Fruit fly (Drosophila melanogaster) whole organism, embryonic: Measurements from ENCODE around the gene Pde6.

Experiments
- Atf6 ChIP-seq: fragments of 200-800 bp; sonication (Bioruptor generic); IDR thresholded peaks from 2 replicates; pipeline ENCODE4 v1.3.6; 2022; ENCODE audit warnings: missing biosample characterization, missing genetic modification characterization
- CG10431 ChIP-seq: fragments of 200-800 bp; sonication (Bioruptor generic); optimal IDR thresholded peaks from 3 replicates; lab custom pipeline; 2018; ENCODE audit warnings: missing biosample characterization, mild to moderate bottlenecking, missing genetic modification characterization
- CG10959 ChIP-seq: fragments of 200-800 bp; sonication (Bioruptor generic); IDR thresholded peaks from 2 replicates; pipeline ENCODE4 v1.3.6; 2022; ENCODE audit warnings: missing biosample characterization, missing genetic modification characterization
- CG12391 ChIP-seq: fragments of 200-800 bp; sonication (Bioruptor generic); optimal IDR thresholded peaks from 3 replicates; lab custom pipeline; 2018; ENCODE audit warnings: missing biosample characterization, mild to moderate bottlenecking, missing genetic modification characterization, moderate library complexity
- CG15479 ChIP-seq: fragments of 200-800 bp; sonication (Bioruptor generic); optimal IDR thresholded peaks from 3 replicates; lab custom pipeline; 2019; ENCODE audit warnings: missing biosample characterization, mild to moderate bottlenecking, missing genetic modification characterization, moderate library complexity
- CG15514 ChIP-seq: fragments of 200-800 bp; sonication (Bioruptor generic); optimal IDR thresholded peaks from 3 replicates; lab custom pipeline; 2017; ENCODE audit warnings: missing biosample characterization, missing genetic modification characterization, mild to moderate bottlenecking, moderate library complexity, missing genetic modification reagents
- CG31365 ChIP-seq: fragments of 200-800 bp; sonication (Bioruptor generic); optimal IDR thresholded peaks from 2 replicates; lab custom pipeline; 2018; ENCODE audit warnings: missing biosample characterization, mild to moderate bottlenecking, missing genetic modification characterization
- CG33213 ChIP-seq: fragments of 200-800 bp; sonication (Bioruptor generic); optimal IDR thresholded peaks from 3 replicates; lab custom pipeline; 2016; ENCODE audit warnings: missing biosample characterization, missing genetic modification characterization
- CG34224 ChIP-seq: fragments of 200-800 bp; sonication (Bioruptor generic); IDR thresholded peaks from 3 replicates; pipeline ENCODE4 v1.3.6; 2022; ENCODE audit warnings: missing biosample characterization, missing genetic modification characterization; ENCODE audit not compliant: partially characterized antibody
- CG4854 ChIP-seq: fragments of 200-800 bp; sonication (Bioruptor generic); optimal IDR thresholded peaks from 2 replicates; lab custom pipeline; 2016; ENCODE audit warnings: missing biosample characterization, missing genetic modification characterization, inconsistent platforms
- CG6254 ChIP-seq: fragments of 200-800 bp; sonication (Bioruptor generic); optimal IDR thresholded peaks from 3 replicates; lab custom pipeline; 2017; ENCODE audit warnings: mild to moderate bottlenecking, missing biosample characterization, missing genetic modification reagents, missing genetic modification characterization
- CG6791 ChIP-seq: fragments of 200-800 bp; sonication (Bioruptor generic); IDR thresholded peaks from 3 replicates; pipeline ENCODE4 v1.3.6; 2022; ENCODE audit warnings: missing biosample characterization, missing genetic modification characterization; ENCODE audit not compliant: partially characterized antibody
- CG8359 ChIP-seq: fragments of 200-800 bp; sonication (Bioruptor generic); optimal IDR thresholded peaks from 2 replicates; lab custom pipeline; 2017; ENCODE audit warnings: missing biosample characterization, mild to moderate bottlenecking, missing genetic modification characterization, borderline replicate concordance
- CG9437 ChIP-seq: fragments of 200-800 bp; sonication (Bioruptor generic); optimal IDR thresholded peaks from 2 replicates; lab custom pipeline; 2018; ENCODE audit warnings: missing biosample characterization, mild to moderate bottlenecking, missing genetic modification characterization
- CG9817 ChIP-seq: fragments of 200-800 bp; sonication (Bioruptor generic); optimal IDR thresholded peaks from 2 replicates; lab custom pipeline; 2018; ENCODE audit warnings: missing biosample characterization, mild to moderate bottlenecking, missing genetic modification characterization, moderate library complexity
- CHES-1-like ChIP-seq: fragments of 200-800 bp; sonication (Bioruptor generic); optimal IDR thresholded peaks from 2 replicates; lab custom pipeline; 2016; ENCODE audit warnings: missing biosample characterization, missing genetic modification characterization
- Deaf1 ChIP-seq: fragments of 200-800 bp; optimal IDR thresholded peaks from 3 replicates; lab custom pipeline; 2019; ENCODE audit warnings: missing biosample characterization, mild to moderate bottlenecking, missing genetic modification characterization, moderate library complexity
- HLHmδ ChIP-seq: fragments of 200-800 bp; sonication (Bioruptor generic); optimal IDR thresholded peaks from 2 replicates; lab custom pipeline; 2018; ENCODE audit warnings: missing biosample characterization, mild to moderate bottlenecking, missing genetic modification characterization, moderate library complexity
- Hr78 ChIP-seq, 2 experiments: fragments of 200-800 bp in 1 of 2; fragments of >200 bp in 1 of 2; sonication (Bioruptor generic) in 1 of 2; optimal IDR thresholded peaks; 2 replicates each; lab custom pipeline; 2017 to 2019; ENCODE audit warnings: missing biosample characterization in 2 of 2, missing genetic modification characterization in 2 of 2, mild to moderate bottlenecking in 1 of 2, moderate library complexity in 1 of 2
- Lim3 ChIP-seq: fragments of 200-800 bp; sonication (Bioruptor generic); IDR thresholded peaks from 2 replicates; pipeline ENCODE4 v1.3.6; 2022; ENCODE audit warnings: missing biosample characterization, missing genetic modification characterization
- Med ChIP-seq: fragments of 200-800 bp; sonication (Bioruptor generic); peaks from one replicate; lab custom pipeline; 2016; ENCODE audit warnings: missing biosample characterization, missing genetic modification characterization, mild to moderate bottlenecking, inconsistent platforms, moderate library complexity
- NC2β ChIP-seq: fragments of 200-800 bp; sonication (Bioruptor generic); optimal IDR thresholded peaks from 2 replicates; lab custom pipeline; 2016; ENCODE audit warnings: missing biosample characterization, missing genetic modification characterization
- Sry-β ChIP-seq: fragments of 200-800 bp; sonication (Bioruptor generic); optimal IDR thresholded peaks from 2 replicates; lab custom pipeline; 2018; ENCODE audit warnings: missing biosample characterization, mild to moderate bottlenecking, missing genetic modification characterization, moderate library complexity
- Taf1 ChIP-seq: fragments of 200-800 bp; sonication (Bioruptor generic); IDR thresholded peaks from 2 replicates; pipeline ENCODE4 v1.3.6; 2022; ENCODE audit warnings: missing biosample characterization, missing genetic modification characterization
- Trl ChIP-seq, 3 experiments: fragments of >200 bp in 2 of 3; fragments of 200-800 bp in 1 of 3; sonication (Bioruptor generic) in 1 of 3; optimal IDR thresholded peaks; 2 replicates in 1 of 3; 3 replicates in 2 of 3; lab custom pipeline; 2016 to 2017; ENCODE audit warnings: missing biosample characterization in 1 of 3, missing genetic modification characterization in 1 of 3
- Xrp1 ChIP-seq: fragments of 200-800 bp; sonication (Bioruptor generic); IDR thresholded peaks from 2 replicates; pipeline ENCODE4 v1.3.6; 2022; ENCODE audit warnings: missing biosample characterization, missing genetic modification characterization
- al ChIP-seq: fragments of 200-800 bp; sonication (Bioruptor generic); IDR thresholded peaks from 2 replicates; pipeline ENCODE4 v1.3.6; 2022; ENCODE audit warnings: missing biosample characterization, missing genetic modification characterization
- amos ChIP-seq: fragments of 200-800 bp; sonication (Bioruptor generic); IDR thresholded peaks from 2 replicates; pipeline ENCODE4 v1.3.6; 2022; ENCODE audit warnings: missing biosample characterization, missing genetic modification characterization; ENCODE audit not compliant: partially characterized antibody
- ara ChIP-seq: fragments of 200-800 bp; sonication (Bioruptor generic); IDR thresholded peaks from 2 replicates; pipeline ENCODE4 v1.3.6; 2022; ENCODE audit warnings: missing biosample characterization, missing genetic modification characterization
- az2 ChIP-seq: fragments of 200-800 bp; sonication (Bioruptor generic); optimal IDR thresholded peaks from 3 replicates; lab custom pipeline; 2016; ENCODE audit warnings: missing biosample characterization, missing genetic modification characterization
- cad ChIP-seq: fragments of >200 bp; optimal IDR thresholded peaks from 2 replicates; lab custom pipeline; 2017; ENCODE audit warnings: missing biosample characterization, missing genetic modification characterization
- caup ChIP-seq: fragments of 200-800 bp; sonication (Bioruptor generic); optimal IDR thresholded peaks from 3 replicates; lab custom pipeline; 2017; ENCODE audit warnings: missing biosample characterization, mild to moderate bottlenecking, missing genetic modification characterization, moderate library complexity; ENCODE audit not compliant: severe bottlenecking
- ci ChIP-seq: fragments of 200-800 bp; sonication (Bioruptor generic); IDR thresholded peaks from 3 replicates; pipeline ENCODE4 v1.3.6; 2022; ENCODE audit warnings: missing biosample characterization, missing genetic modification characterization
- fd102C ChIP-seq: fragments of 200-800 bp; sonication (Bioruptor generic); optimal IDR thresholded peaks from 2 replicates; lab custom pipeline; 2018; ENCODE audit warnings: missing biosample characterization, mild to moderate bottlenecking, missing genetic modification characterization, moderate library complexity
- gcm2 ChIP-seq: fragments of 200-800 bp; sonication (Bioruptor generic); optimal IDR thresholded peaks from 2 replicates; lab custom pipeline; 2016; ENCODE audit warnings: missing biosample characterization, missing genetic modification characterization
- gem ChIP-seq: fragments of 200-800 bp; sonication (Bioruptor generic); optimal IDR thresholded peaks from 2 replicates; lab custom pipeline; 2019; ENCODE audit warnings: missing biosample characterization, mild to moderate bottlenecking, missing genetic modification characterization, moderate library complexity
- gro ChIP-seq: fragments of 200-800 bp; sonication (Bioruptor generic); optimal IDR thresholded peaks from 2 replicates; lab custom pipeline; 2016; ENCODE audit warnings: missing biosample characterization, missing genetic modification characterization
- h ChIP-seq: fragments of >200 bp; optimal IDR thresholded peaks from 2 replicates; lab custom pipeline; 2017
- kni ChIP-seq: fragments of 200-800 bp; sonication (Bioruptor generic); optimal IDR thresholded peaks from 3 replicates; lab custom pipeline; 2017; ENCODE audit warnings: mild to moderate bottlenecking, missing biosample characterization, missing genetic modification reagents, missing genetic modification characterization
- nerfin-2 ChIP-seq: fragments of 200-800 bp; sonication (Bioruptor generic); IDR thresholded peaks from 2 replicates; pipeline ENCODE4 v1.3.6; 2022; ENCODE audit warnings: missing biosample characterization, missing genetic modification characterization; ENCODE audit not compliant: partially characterized antibody
- nom ChIP-seq: fragments of 200-800 bp; sonication (Bioruptor generic); optimal IDR thresholded peaks from 2 replicates; lab custom pipeline; 2017; ENCODE audit warnings: missing biosample characterization, missing genetic modification characterization, mild to moderate bottlenecking, moderate library complexity, missing genetic modification reagents
- onecut ChIP-seq: fragments of 200-800 bp; sonication (Bioruptor generic); IDR thresholded peaks from 2 replicates; pipeline ENCODE4 v1.3.6; 2022; ENCODE audit warnings: missing biosample characterization, missing genetic modification characterization
- prd ChIP-seq, 3 experiments: fragments of >200 bp in 2 of 3; fragments of 200-800 bp in 1 of 3; sonication (Bioruptor generic) in 1 of 3; optimal IDR thresholded peaks in 2 of 3; IDR thresholded peaks in 1 of 3; 2 replicates in 2 of 3; 3 replicates in 1 of 3; pipeline versions ENCODE4 v1.3.6 to Lab custom; 2017 to 2022; ENCODE audit warnings: missing biosample characterization in 1 of 3, missing genetic modification characterization in 1 of 3
- rib ChIP-seq: fragments of 200-800 bp; sonication (Bioruptor generic); IDR thresholded peaks from 2 replicates; pipeline ENCODE4 v1.3.6; 2022; ENCODE audit warnings: missing biosample characterization, missing genetic modification characterization
- sens ChIP-seq: fragments of 200-800 bp; sonication (Bioruptor generic); peaks from one replicate; lab custom pipeline; 2016; ENCODE audit warnings: missing biosample characterization, missing genetic modification characterization
- twi ChIP-seq: fragments of 200-800 bp; optimal IDR thresholded peaks from 2 replicates; lab custom pipeline; 2019; ENCODE audit warnings: missing biosample characterization, mild to moderate bottlenecking, missing genetic modification characterization, moderate library complexity
- tx ChIP-seq: fragments of 200-800 bp; sonication (Bioruptor generic); optimal IDR thresholded peaks from 2 replicates; lab custom pipeline; 2016; ENCODE audit warnings: missing biosample characterization, missing genetic modification characterization
- wor ChIP-seq: fragments of 200-800 bp; sonication (Bioruptor generic); IDR thresholded peaks from 2 replicates; pipeline ENCODE4 v1.3.6; 2022; ENCODE audit warnings: missing biosample characterization, missing genetic modification characterization

Gene Pde6

DNA sequence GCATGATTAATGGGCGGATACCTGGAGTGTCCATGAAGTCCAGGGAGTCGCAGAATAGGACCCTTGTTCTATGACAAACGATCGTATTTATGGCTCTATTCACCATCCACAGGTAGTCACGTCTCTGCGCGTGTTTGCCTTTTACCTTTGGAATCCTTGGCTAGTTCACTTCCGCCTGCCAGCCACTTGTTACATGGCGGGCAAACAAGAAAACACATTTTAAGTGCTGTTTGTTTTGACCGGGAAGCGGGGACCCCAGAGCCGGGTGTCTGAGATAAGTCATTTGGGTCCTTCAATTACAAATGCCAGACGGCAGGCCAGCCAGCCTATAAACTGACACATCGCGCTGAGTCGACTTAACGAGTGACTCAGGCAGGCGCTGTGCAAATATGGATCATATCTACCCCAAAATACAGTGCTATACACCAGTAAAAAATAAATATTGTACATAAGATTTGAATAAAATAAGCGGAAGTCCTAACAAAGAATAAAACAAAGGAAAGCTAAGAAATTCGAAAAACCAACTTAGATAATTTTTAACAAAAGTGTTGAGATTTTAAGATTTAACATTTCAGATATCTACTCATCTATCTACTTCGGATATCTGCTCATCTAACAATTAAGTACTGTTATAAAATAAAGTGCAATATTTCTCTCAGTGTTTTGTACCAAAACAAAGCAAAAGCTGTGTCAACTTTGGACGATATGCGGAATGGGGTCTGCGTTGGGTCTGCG lies 73.4 kb downstream of the Pde6 start (continued):
- no peak for TF ChIP-seq nom (GFP tag; lab: Kevin White, UChicago)
- TF ChIP-seq Xrp1 = no peak
- TF ChIP-seq fd102C (GFP tag; lab: Kevin White, UChicago) = peak; percentile 40
- TF ChIP-seq Taf1 (GFP tag; lab: Robert Waterston, UW) = no peak
- peak; percentile 51 for TF ChIP-seq CG15479
- TF ChIP-seq prd (optimal IDR thresholded peaks at IDR 0.05; lab: Kevin White, UChicago) = no peak
- TF ChIP-seq prd (GFP tag; IDR thresholded peaks at IDR 0.05; lab: Robert Waterston, UW) = peak; percentile 44; the same call in 2 of the 3 replicates
- no peak for TF ChIP-seq CG4854 (GFP tag; lab: Kevin White, UChicago)
- no peak for TF ChIP-seq CG10431 (GFP tag; lab: Kevin White, UChicago)
- no peak for TF ChIP-seq Lim3 (GFP tag; lab: Robert Waterston, UW)
- no peak for TF ChIP-seq CG31365 (tag; lab: Kevin White, UChicago)
- TF ChIP-seq rib (GFP tag; lab: Robert Waterston, UW) = no peak
- no peak for TF ChIP-seq tx (GFP tag; lab: Kevin White, UChicago)
- no peak for TF ChIP-seq CG12391 (tag; lab: Kevin White, UChicago)
- no peak for TF ChIP-seq Sry-β (GFP tag; lab: Kevin White, UChicago)
- no peak for TF ChIP-seq Atf6
- no peak for TF ChIP-seq Deaf1 (tag; lab: Kevin White, UChicago)
- no peak for TF ChIP-seq CHES-1-like
- TF ChIP-seq amos (GFP tag; lab: Robert Waterston, UW) = no peak
- peak; percentile 67 for TF ChIP-seq kni
- no peak for TF ChIP-seq h (lab: Kevin White, UChicago)
- no peak for TF ChIP-seq CG6254
- TF ChIP-seq CG33213 (GFP tag; lab: Kevin White, UChicago) = no peak
- TF ChIP-seq twi (tag; lab: Kevin White, UChicago) = peak; percentile 10
- TF ChIP-seq CG9817 = no peak
- TF ChIP-seq gem = no peak
- TF ChIP-seq CG8359 (GFP tag; lab: Kevin White, UChicago) = peak; percentile 18
- no peak for TF ChIP-seq ci (GFP tag; lab: Robert Waterston, UW)
- TF ChIP-seq CG10959 (GFP tag; lab: Robert Waterston, UW) = no peak
- TF ChIP-seq gcm2 (GFP tag; lab: Kevin White, UChicago) = no peak
- TF ChIP-seq onecut (GFP tag; lab: Robert Waterston, UW) = no peak
- TF ChIP-seq az2 (GFP tag; lab: Kevin White, UChicago) = no peak
- TF ChIP-seq CG15514 = no peak
- TF ChIP-seq al = no peak
- no peak for TF ChIP-seq Trl (optimal IDR thresholded peaks at IDR 0.05; lab: Kevin White, UChicago)
- no peak for TF ChIP-seq Trl (GFP tag; optimal IDR thresholded peaks at IDR 0.05; lab: Kevin White, UChicago)
- TF ChIP-seq cad (GFP tag; lab: Kevin White, UChicago) = peak; percentile 87
- no peak for TF ChIP-seq CG9437
- TF ChIP-seq ara (GFP tag; lab: Robert Waterston, UW) = 0 out of 2 replicates have a peak, but pooled peaks have one; percentile 30
- TF ChIP-seq Med (GFP tag; lab: Kevin White, UChicago) = peak; percentile 6
- no peak for TF ChIP-seq HLHmδ
- TF ChIP-seq nerfin-2 = no peak
- no peak for TF ChIP-seq NC2β (GFP tag; lab: Kevin White, UChicago)
- TF ChIP-seq wor = no peak
- TF ChIP-seq Hr78 (GFP tag; optimal IDR thresholded peaks at IDR 0.05; lab: Kevin White, UChicago) = no peak
- peak; percentile 56 for TF ChIP-seq sens
- TF ChIP-seq caup = no peak
- no peak for TF ChIP-seq CG6791 (GFP tag; lab: Robert Waterston, UW)
- TF ChIP-seq CG34224 = no peak
- TF ChIP-seq gro (GFP tag; lab: Kevin White, UChicago) = no peak
